Fruit fly (Drosophila melanogaster): ENCODE results near the gene P5CS.

P5CS gene

dm6 chr3L:21979789-21980188 lies 8.0 kb downstream of the P5CS start:
- no peak for TF ChIP-seq CG8119 (GFP tag; IDR thresholded peaks at IDR 0.05)
- no peak for TF ChIP-seq spab (GFP tag; optimal IDR thresholded peaks at IDR 0.05)
- TF ChIP-seq Eip75B (GFP tag; optimal IDR thresholded peaks at IDR 0.05): no peak
- TF ChIP-seq topi (GFP tag; optimal IDR thresholded peaks at IDR 0.05): no peak
- peak; percentile 11 for TF ChIP-seq Eip78C (GFP tag)
- TF ChIP-seq pdm3 (GFP tag; optimal IDR thresholded peaks at IDR 0.05): no peak
- TF ChIP-seq CG11902 (GFP tag; optimal IDR thresholded peaks at IDR 0.05): no peak
- no peak for TF ChIP-seq fd59A (GFP tag; optimal IDR thresholded peaks at IDR 0.05)
- TF ChIP-seq dac (GFP tag; optimal IDR thresholded peaks at IDR 0.05): no peak
- no peak for TF ChIP-seq CG11294 (GFP tag; IDR thresholded peaks at IDR 0.05)
- no peak for TF ChIP-seq CG3032 (tag; optimal IDR thresholded peaks at IDR 0.05)
- TF ChIP-seq CG4318 (GFP tag; optimal IDR thresholded peaks at IDR 0.05): no peak
- peak; percentile 74 for TF ChIP-seq vri (GFP tag; optimal IDR thresholded peaks at IDR 0.05)
- no peak for TF ChIP-seq CG9139 (GFP tag; optimal IDR thresholded peaks at IDR 0.05)
- no peak for TF ChIP-seq Gug (GFP tag; IDR thresholded peaks at IDR 0.05)
- no peak for TF ChIP-seq Ets96B (tag; optimal IDR thresholded peaks at IDR 0.05)
- TF ChIP-seq lz (GFP tag; optimal IDR thresholded peaks at IDR 0.05): no peak
- TF ChIP-seq CG8319 (GFP tag; optimal IDR thresholded peaks at IDR 0.05): no peak
- no peak for TF ChIP-seq Ets21C (GFP tag; optimal IDR thresholded peaks at IDR 0.05)
- peak; percentile 100 for TF ChIP-seq svp (GFP tag)
- no peak for TF ChIP-seq ss (GFP tag; optimal IDR thresholded peaks at IDR 0.05)
- TF ChIP-seq Hr38 (GFP tag; optimal IDR thresholded peaks at IDR 0.05): no peak
- no peak for TF ChIP-seq CG8632 (GFP tag; optimal IDR thresholded peaks at IDR 0.05)

- peak; percentile 22 for TF ChIP-seq svp (GFP tag)
- no peak for TF ChIP-seq topi (GFP tag; optimal IDR thresholded peaks at IDR 0.05)
Measured at dm6 chr3L:21984910-21985309, 13.1 kb downstream of the P5CS start, which contains the start of gene Act79B. Act79B (plus strand) TSS chr3L:21985210.

- TF ChIP-seq CG8632 (GFP tag; optimal IDR thresholded peaks at IDR 0.05) (no peak), CG16779 (tag; optimal IDR thresholded peaks at IDR 0.05) (no peak), cyc (GFP tag; optimal IDR thresholded peaks at IDR 0.05) (no peak), spab (GFP tag; optimal IDR thresholded peaks at IDR 0.05) (no peak), Hr4 (GFP tag; optimal IDR thresholded peaks at IDR 0.05) (no peak)
Measured at dm6 chr3L:21994000-21994399, 22.2 kb downstream of the P5CS start.

- TF ChIP-seq fkh (GFP tag; optimal IDR thresholded peaks at IDR 0.05): peak; percentile 32
- no peak for TF ChIP-seq dsx (GFP tag; optimal IDR thresholded peaks at IDR 0.05; ENCODE audit: poor library complexity, severe bottlenecking)
- TF ChIP-seq CG9139 (GFP tag; optimal IDR thresholded peaks at IDR 0.05): no peak
- TF ChIP-seq acj6 (GFP tag; optimal IDR thresholded peaks at IDR 0.05): no peak
- no peak for TF ChIP-seq Ets21C (GFP tag; optimal IDR thresholded peaks at IDR 0.05)
- no peak for TF ChIP-seq CG3919 (GFP tag; optimal IDR thresholded peaks at IDR 0.05)
- peak; percentile 3 for TF ChIP-seq Eip78C (GFP tag)
Measured at dm6 chr3L:22006107-22006506, 34.3 kb downstream of the P5CS start.

- TF ChIP-seq Eip75B (GFP tag; optimal IDR thresholded peaks at IDR 0.05) (no peak), esn (GFP tag; optimal IDR thresholded peaks at IDR 0.05) (no peak), CG32006 (GFP tag; optimal IDR thresholded peaks at IDR 0.05) (no peak), CG9139 (GFP tag; optimal IDR thresholded peaks at IDR 0.05) (no peak), ss (GFP tag; optimal IDR thresholded peaks at IDR 0.05) (no peak), lz (GFP tag; optimal IDR thresholded peaks at IDR 0.05) (no peak), Sox102F (GFP tag; optimal IDR thresholded peaks at IDR 0.05) (no peak), CG11294 (GFP tag; IDR thresholded peaks at IDR 0.05) (no peak), OdsH (GFP tag; optimal IDR thresholded peaks at IDR 0.05) (no peak), CG8119 (GFP tag; IDR thresholded peaks at IDR 0.05) (no peak), CG6808 (GFP tag; optimal IDR thresholded peaks at IDR 0.05) (no peak), fd85E (GFP tag; optimal IDR thresholded peaks at IDR 0.05) (no peak), CG34406 (GFP tag; optimal IDR thresholded peaks at IDR 0.05) (no peak), achi (GFP tag; optimal IDR thresholded peaks at IDR 0.05) (no peak), topi (GFP tag; optimal IDR thresholded peaks at IDR 0.05) (no peak), CG7368 (GFP tag; optimal IDR thresholded peaks at IDR 0.05) (no peak)
Measured at dm6 chr3L:22028225-22028624, 56.4 kb downstream of the P5CS start, which contains the start of gene CG7140. CG7140 (minus strand) TSS chr3L:22028325.
